Fruit fly (Drosophila melanogaster): ENCODE measurements around the gene Tig.

The Tig gene

DNA sequence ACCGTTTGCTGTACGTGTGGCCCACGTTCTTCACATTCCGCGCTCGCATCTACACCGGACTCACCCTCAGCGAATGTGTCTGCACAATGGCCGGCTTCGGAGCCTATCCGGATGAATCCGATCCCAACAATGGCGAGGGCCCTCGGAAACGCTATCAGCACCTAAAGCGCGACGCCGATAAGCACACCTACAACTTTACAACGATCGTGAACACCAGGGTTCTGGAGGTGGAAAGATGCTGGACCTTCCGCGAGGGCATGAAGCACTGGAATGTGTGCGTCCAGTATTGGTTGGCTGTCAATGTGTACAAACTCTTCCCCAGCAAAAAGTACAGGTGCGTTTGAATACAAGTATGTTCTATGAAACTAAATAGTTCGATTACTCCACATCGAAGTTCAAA, 34.5 kb upstream of the Tig start:
- no peak for TF ChIP-seq CG8632 (GFP tag; optimal IDR thresholded peaks at IDR 0.05)
- TF ChIP-seq Sox14 (GFP tag; optimal IDR thresholded peaks at IDR 0.05): peak; percentile 24
- TF ChIP-seq CG31627 (GFP tag; optimal IDR thresholded peaks at IDR 0.05): no peak
- TF ChIP-seq Hr39 (GFP tag; optimal IDR thresholded peaks at IDR 0.05): no peak
- TF ChIP-seq svp (GFP tag): peak; percentile 97
- no peak for TF ChIP-seq CG11762 (GFP tag; optimal IDR thresholded peaks at IDR 0.05; ENCODE audit: insufficient read depth)
- TF ChIP-seq CG3032 (tag; optimal IDR thresholded peaks at IDR 0.05): no peak
- TF ChIP-seq CG6792 (GFP tag; optimal IDR thresholded peaks at IDR 0.05): no peak
- no peak for TF ChIP-seq CG8119 (GFP tag; IDR thresholded peaks at IDR 0.05)
- TF ChIP-seq CG6163 (GFP tag; IDR thresholded peaks at IDR 0.05): no peak
- TF ChIP-seq CG9139 (GFP tag; optimal IDR thresholded peaks at IDR 0.05): no peak
- TF ChIP-seq Sox15 (GFP tag; optimal IDR thresholded peaks at IDR 0.05): no peak
- TF ChIP-seq CG11294 (GFP tag; IDR thresholded peaks at IDR 0.05): no peak

DNA sequence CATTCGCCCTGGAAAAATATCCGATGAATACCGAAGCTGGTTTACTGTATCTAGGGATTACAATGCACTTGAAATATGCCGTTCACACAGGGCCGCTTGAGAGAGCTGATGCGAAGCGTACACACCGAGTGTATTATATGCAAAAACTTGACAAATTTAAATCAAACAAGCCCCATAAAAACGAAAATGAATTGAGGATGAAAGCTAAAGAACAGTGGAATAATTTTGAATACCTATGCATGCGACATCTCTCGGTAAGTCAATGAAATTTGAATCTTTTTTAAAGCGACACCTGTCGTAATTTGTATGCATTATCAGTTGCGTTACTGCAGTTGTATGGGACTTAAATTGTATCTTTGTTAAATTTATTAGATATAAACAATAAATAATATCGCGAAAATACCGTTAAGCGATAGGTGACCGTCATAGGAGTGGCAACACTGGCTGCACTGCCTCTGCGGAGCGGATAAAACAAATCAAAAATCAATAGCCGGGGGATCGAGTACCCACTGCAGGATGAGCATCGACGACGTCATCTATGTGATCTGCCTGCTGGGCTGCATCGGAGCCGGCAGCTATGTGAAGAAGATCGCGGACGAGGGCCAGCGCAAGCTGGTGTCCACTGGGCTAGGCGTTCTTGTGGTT, 33.0 kb upstream of the Tig start, which contains the start of gene frj:
frj (plus strand) TSS at position 98 of the 645 bp plus-strand sequence.
- TF ChIP-seq Lpt (GFP tag; optimal IDR thresholded peaks at IDR 0.05) (no peak), OdsH (GFP tag; optimal IDR thresholded peaks at IDR 0.05) (peak; percentile 66), svp (GFP tag) (peak; percentile 72), CG15336 (GFP tag; IDR thresholded peaks at IDR 0.05) (peak; percentile 45; the same call in 1 of the 2 replicates), Eip75B (GFP tag; optimal IDR thresholded peaks at IDR 0.05) (peak; percentile 44), CG10631 (GFP tag; optimal IDR thresholded peaks at IDR 0.05) (no peak), CG31627 (GFP tag; optimal IDR thresholded peaks at IDR 0.05) (peak; percentile 77), Eip93F (GFP tag; optimal IDR thresholded peaks at IDR 0.05) (no peak), CG11294 (GFP tag; IDR thresholded peaks at IDR 0.05) (no peak; the same call in 1 of the 2 replicates), Hr38 (GFP tag; optimal IDR thresholded peaks at IDR 0.05) (no peak), fd85E (GFP tag; optimal IDR thresholded peaks at IDR 0.05) (no peak), CG6163 (GFP tag; IDR thresholded peaks at IDR 0.05) (peak; percentile 52), cyc (GFP tag; optimal IDR thresholded peaks at IDR 0.05) (peak; percentile 73), ss (GFP tag; optimal IDR thresholded peaks at IDR 0.05) (no peak), Blimp-1 (GFP tag; optimal IDR thresholded peaks at IDR 0.05) (no peak), esn (GFP tag; optimal IDR thresholded peaks at IDR 0.05) (peak; percentile 59), CG8119 (GFP tag; IDR thresholded peaks at IDR 0.05) (no peak), CG1621 (tag; optimal IDR thresholded peaks at IDR 0.05) (no peak), Hr4 (GFP tag; optimal IDR thresholded peaks at IDR 0.05) (peak; percentile 63), fd59A (GFP tag; optimal IDR thresholded peaks at IDR 0.05) (no peak), CG8319 (GFP tag; optimal IDR thresholded peaks at IDR 0.05) (peak; percentile 7), fkh (GFP tag; optimal IDR thresholded peaks at IDR 0.05) (no peak), vri (GFP tag; optimal IDR thresholded peaks at IDR 0.05) (no peak), CG34406 (GFP tag; optimal IDR thresholded peaks at IDR 0.05) (peak; percentile 29), CG6854 (GFP tag; optimal IDR thresholded peaks at IDR 0.05) (no peak), lz (GFP tag; optimal IDR thresholded peaks at IDR 0.05) (peak; percentile 57), CG7368 (GFP tag; optimal IDR thresholded peaks at IDR 0.05) (no peak), CG11762 (GFP tag; optimal IDR thresholded peaks at IDR 0.05; ENCODE audit: insufficient read depth) (peak; percentile 36), Sox102F (GFP tag; optimal IDR thresholded peaks at IDR 0.05) (no peak), Hr39 (GFP tag; optimal IDR thresholded peaks at IDR 0.05) (peak; percentile 67), CG6276 (GFP tag; optimal IDR thresholded peaks at IDR 0.05) (no peak), CG8632 (GFP tag; optimal IDR thresholded peaks at IDR 0.05) (peak; percentile 10), CG4318 (GFP tag; optimal IDR thresholded peaks at IDR 0.05) (no peak), pdm3 (GFP tag; optimal IDR thresholded peaks at IDR 0.05) (peak; percentile 63), Sox15 (GFP tag; optimal IDR thresholded peaks at IDR 0.05) (peak; percentile 64), CG16779 (tag; optimal IDR thresholded peaks at IDR 0.05) (no peak), CG32006 (GFP tag; optimal IDR thresholded peaks at IDR 0.05) (peak; percentile 50), Smox (GFP tag; optimal IDR thresholded peaks at IDR 0.05) (peak; percentile 38), Sox14 (GFP tag; optimal IDR thresholded peaks at IDR 0.05) (peak; percentile 55), dsx (GFP tag; optimal IDR thresholded peaks at IDR 0.05; ENCODE audit: poor library complexity, severe bottlenecking) (peak; percentile 2), CG11902 (GFP tag; optimal IDR thresholded peaks at IDR 0.05) (peak; percentile 65), CG3032 (tag; optimal IDR thresholded peaks at IDR 0.05) (peak; percentile 58), eg (GFP tag; IDR thresholded peaks at IDR 0.05) (no peak), Met (GFP tag; optimal IDR thresholded peaks at IDR 0.05) (peak; percentile 17), dac (GFP tag; optimal IDR thresholded peaks at IDR 0.05) (peak; percentile 10), acj6 (GFP tag; optimal IDR thresholded peaks at IDR 0.05) (peak; percentile 60)

Data from whole organism, prepupa.